Worm (Caenorhabditis elegans) whole organism, L4 larva: ENCODE measurements around the gene pgp-14.

Source experiments
- ZK546.5 ChIP-seq, 2 experiments: sonication (generic microtip); optimal IDR thresholded peaks; 2 replicates each; lab custom pipeline; 2017; ENCODE audit warnings: missing biosample characterization in 2 of 2, missing genetic modification characterization in 2 of 2
- attf-4 ChIP-seq: sonication (generic microtip); optimal IDR thresholded peaks from 3 replicates; lab custom pipeline; 2017; ENCODE audit warnings: missing biosample characterization, missing genetic modification characterization
- lir-3 ChIP-seq: sonication (generic microtip); optimal IDR thresholded peaks from 2 replicates; lab custom pipeline; 2016; ENCODE audit warnings: mild to moderate bottlenecking, missing genetic modification characterization, missing compliant biosample characterization
- nhr-102 ChIP-seq: sonication (generic microtip); optimal IDR thresholded peaks from 2 replicates; lab custom pipeline; 2016; ENCODE audit warnings: mild to moderate bottlenecking, missing genetic modification characterization, moderate library complexity, missing compliant biosample characterization
- nhr-11 ChIP-seq: fragments of 150-350 bp; optimal IDR thresholded peaks from 2 replicates; lab custom pipeline; 2014; ENCODE audit warnings: missing biosample characterization, missing genetic modification characterization
- nhr-28 ChIP-seq: fragments of 150-350 bp; optimal IDR thresholded peaks from 2 replicates; lab custom pipeline; 2014; ENCODE audit warnings: missing biosample characterization, missing genetic modification characterization
- nhr-77 ChIP-seq: fragments of 150-350 bp; optimal IDR thresholded peaks from 2 replicates; lab custom pipeline; 2014; ENCODE audit warnings: missing biosample characterization, missing genetic modification characterization

DNA sequence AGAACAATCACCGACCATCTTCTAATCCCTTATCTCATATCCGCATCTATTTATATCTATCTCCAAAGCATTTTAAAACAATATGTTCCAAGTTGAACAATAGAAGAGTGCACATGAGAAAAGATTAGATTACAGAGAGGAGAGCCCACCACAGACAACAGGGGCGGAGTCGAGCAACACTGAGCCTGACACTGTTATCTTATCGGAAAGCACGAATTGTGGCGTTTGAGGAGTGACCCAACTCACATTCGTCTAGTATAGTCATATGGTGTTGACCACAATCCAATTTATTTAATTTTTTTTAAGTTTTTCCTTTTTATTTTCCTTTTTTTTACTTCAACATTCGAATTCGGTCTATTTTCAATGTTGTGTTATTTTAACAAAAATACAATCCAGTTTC, 31.3 kb upstream of the pgp-14 start:
- TF ChIP-seq ZK546.5 (tag; optimal IDR thresholded peaks at IDR 0.05; lab: Kevin White, UChicago) (no peak), nhr-11 (no peak), nhr-28 (tag; lab: Kevin White, UChicago) (peak; percentile 10), lir-3 (tag; lab: Kevin White, UChicago) (no peak), nhr-102 (tag; lab: Kevin White, UChicago) (no peak), nhr-77 (tag; lab: Kevin White, UChicago) (no peak), attf-4 (tag; lab: Kevin White, UChicago) (no peak)
